Worm (Caenorhabditis elegans) whole organism, mixed stage, embryonic: ENCODE measurements around the gene spp-16.

Experiments
- pha-4 ChIP-seq: fragments of 150-350 bp; optimal IDR thresholded peaks from 2 replicates; lab custom pipeline; 2018; ENCODE audit warnings: missing biosample characterization, missing genetic modification reagents, missing genetic modification characterization
- unc-62 ChIP-seq: fragments of 150-350 bp; optimal IDR thresholded peaks from 2 replicates; lab custom pipeline; 2014; ENCODE audit warnings: missing biosample characterization, missing genetic modification reagents, missing genetic modification characterization
- zip-8 ChIP-seq: fragments of 150-350 bp; optimal IDR thresholded peaks from 2 replicates; lab custom pipeline; 2014; ENCODE audit warnings: missing biosample characterization, missing genetic modification characterization

DNA sequence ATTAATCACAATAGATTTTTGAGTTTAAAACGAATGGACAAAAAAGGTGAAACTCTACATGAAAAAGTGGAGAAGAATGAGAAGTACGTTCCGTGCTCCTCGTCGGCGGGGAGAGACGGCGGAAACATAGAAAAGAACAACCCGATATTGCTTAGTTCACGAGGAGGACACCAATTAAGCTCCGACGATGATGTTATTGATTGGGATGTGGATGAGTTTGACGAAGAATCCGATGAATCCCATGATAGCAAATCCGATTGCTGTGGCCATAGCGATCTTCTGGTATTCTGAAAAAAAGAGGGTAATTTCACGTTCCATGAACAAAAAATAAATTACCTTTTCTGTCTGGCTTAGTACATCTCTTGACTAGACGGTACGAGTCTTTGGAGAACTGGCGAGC, 4.4 kb downstream of the spp-16 start:
- TF ChIP-seq zip-8 (tag; lab: Kevin White, UChicago) (no peak), unc-62 (GFP tag; lab: Kevin White, UChicago) (no peak), pha-4 (tag; lab: Kevin White, UChicago) (no peak)
